Fruit fly (Drosophila melanogaster) whole organism, prepupa: ENCODE results near the gene KdelR.

ENCODE experiments used
- CG10631 ChIP-seq: fragments of 200-800 bp; sonication (Bioruptor generic); optimal IDR thresholded peaks from 2 replicates; lab custom pipeline; 2016; ENCODE audit warnings: missing biosample characterization, missing genetic modification characterization
- CG10669 ChIP-seq: fragments of 200-800 bp; sonication (Bioruptor generic); optimal IDR thresholded peaks from 3 replicates; lab custom pipeline; 2018; ENCODE audit warnings: missing biosample characterization, mild to moderate bottlenecking, missing genetic modification characterization, moderate library complexity
- CG11294 ChIP-seq: fragments of 200-800 bp; sonication (Bioruptor generic); IDR thresholded peaks from 2 replicates; pipeline ENCODE4 v1.3.6; 2022; ENCODE audit warnings: missing biosample characterization, missing genetic modification characterization
- CG11762 ChIP-seq: fragments of 200-800 bp; sonication (Bioruptor generic); optimal IDR thresholded peaks from 3 replicates; lab custom pipeline; 2016; ENCODE audit warnings: missing biosample characterization, missing genetic modification characterization; ENCODE audit not compliant: insufficient read depth
- CG11902 ChIP-seq: fragments of 200-800 bp; sonication (Bioruptor generic); optimal IDR thresholded peaks from 3 replicates; lab custom pipeline; 2016; ENCODE audit warnings: missing biosample characterization, missing genetic modification characterization
- CG15336 ChIP-seq: fragments of 200-800 bp; sonication (Bioruptor generic); IDR thresholded peaks from 2 replicates; pipeline ENCODE4 v1.3.6; 2022; ENCODE audit warnings: missing biosample characterization, missing genetic modification characterization
- CG3032 ChIP-seq: fragments of 200-800 bp; optimal IDR thresholded peaks from 2 replicates; lab custom pipeline; 2019; ENCODE audit warnings: missing biosample characterization, mild to moderate bottlenecking, missing genetic modification characterization, moderate library complexity
- CG34406 ChIP-seq: fragments of 200-800 bp; sonication (Bioruptor generic); optimal IDR thresholded peaks from 3 replicates; lab custom pipeline; 2016; ENCODE audit warnings: missing biosample characterization, missing genetic modification characterization
- CG3919 ChIP-seq: fragments of 200-800 bp; sonication (Bioruptor generic); optimal IDR thresholded peaks from 3 replicates; lab custom pipeline; 2016; ENCODE audit warnings: missing biosample characterization, missing genetic modification characterization
- CG6163 ChIP-seq: fragments of 200-800 bp; sonication (Bioruptor generic); IDR thresholded peaks from 3 replicates; pipeline ENCODE4 v1.3.6; 2022; ENCODE audit warnings: missing biosample characterization, missing genetic modification characterization
- CG6276 ChIP-seq: fragments of 200-800 bp; sonication (Bioruptor generic); optimal IDR thresholded peaks from 2 replicates; lab custom pipeline; 2017; ENCODE audit warnings: missing biosample characterization, mild to moderate bottlenecking, missing genetic modification characterization
- CG6792 ChIP-seq: fragments of 200-800 bp; sonication (Bioruptor generic); optimal IDR thresholded peaks from 3 replicates; lab custom pipeline; 2016; ENCODE audit warnings: missing biosample characterization, missing genetic modification characterization
- CG6808 ChIP-seq: fragments of 200-800 bp; sonication (Bioruptor generic); optimal IDR thresholded peaks from 3 replicates; lab custom pipeline; 2017; ENCODE audit warnings: missing biosample characterization, missing genetic modification characterization, mild to moderate bottlenecking, moderate library complexity, missing genetic modification reagents
- CG6854 ChIP-seq: fragments of 200-800 bp; sonication (Bioruptor generic); optimal IDR thresholded peaks from 2 replicates; lab custom pipeline; 2017; ENCODE audit warnings: missing biosample characterization, mild to moderate bottlenecking, missing genetic modification characterization
- CG7368 ChIP-seq: fragments of 200-800 bp; sonication (Bioruptor generic); optimal IDR thresholded peaks from 3 replicates; lab custom pipeline; 2016; ENCODE audit warnings: missing biosample characterization, missing genetic modification characterization
- CG8119 ChIP-seq: fragments of 200-800 bp; sonication (Bioruptor generic); IDR thresholded peaks from 3 replicates; pipeline ENCODE4 v1.3.6; 2022; ENCODE audit warnings: missing biosample characterization, missing genetic modification characterization
- CG9139 ChIP-seq: fragments of 200-800 bp; sonication (Bioruptor generic); optimal IDR thresholded peaks from 3 replicates; lab custom pipeline; 2017; ENCODE audit warnings: missing biosample characterization, mild to moderate bottlenecking, missing genetic modification characterization
- Eip75B ChIP-seq: fragments of 200-800 bp; sonication (Bioruptor generic); optimal IDR thresholded peaks from 3 replicates; lab custom pipeline; 2016; ENCODE audit warnings: missing biosample characterization, missing genetic modification characterization
- Eip78C ChIP-seq: fragments of 200-800 bp; sonication (Bioruptor generic); peaks from one replicate; lab custom pipeline; 2016; ENCODE audit warnings: missing biosample characterization, missing genetic modification characterization
- Eip93F ChIP-seq: fragments of 200-800 bp; sonication (Bioruptor generic); optimal IDR thresholded peaks from 2 replicates; lab custom pipeline; 2016; ENCODE audit warnings: missing biosample characterization, mild to moderate bottlenecking, missing genetic modification characterization
- Ets21C ChIP-seq: fragments of 200-800 bp; sonication (Bioruptor generic); optimal IDR thresholded peaks from 3 replicates; lab custom pipeline; 2016; ENCODE audit warnings: missing biosample characterization, missing genetic modification characterization
- Ets96B ChIP-seq: fragments of 200-800 bp; optimal IDR thresholded peaks from 2 replicates; lab custom pipeline; 2019; ENCODE audit warnings: missing biosample characterization, mild to moderate bottlenecking, missing genetic modification characterization, moderate library complexity
- Gug ChIP-seq: fragments of 200-800 bp; sonication (Bioruptor generic); IDR thresholded peaks from 2 replicates; pipeline ENCODE4 v1.3.6; 2022; ENCODE audit warnings: missing biosample characterization, missing genetic modification characterization
- Hr38 ChIP-seq: sonication (Bioruptor generic); optimal IDR thresholded peaks from 2 replicates; lab custom pipeline; 2016; ENCODE audit warnings: missing biosample characterization, missing genetic modification characterization
- Hr39 ChIP-seq: fragments of 200-800 bp; sonication (Bioruptor generic); optimal IDR thresholded peaks from 2 replicates; lab custom pipeline; 2016; ENCODE audit warnings: missing biosample characterization, missing genetic modification characterization
- Hr4 ChIP-seq: fragments of 200-800 bp; sonication (Bioruptor generic); optimal IDR thresholded peaks from 3 replicates; lab custom pipeline; 2016; ENCODE audit warnings: missing biosample characterization, missing genetic modification characterization
- Met ChIP-seq: fragments of 200-800 bp; sonication (Bioruptor generic); optimal IDR thresholded peaks from 3 replicates; lab custom pipeline; 2016; ENCODE audit warnings: missing biosample characterization, missing genetic modification characterization
- OdsH ChIP-seq: fragments of 200-800 bp; sonication (Bioruptor generic); optimal IDR thresholded peaks from 3 replicates; lab custom pipeline; 2016; ENCODE audit warnings: missing biosample characterization, missing genetic modification characterization
- Sox102F ChIP-seq: fragments of 200-800 bp; sonication (Bioruptor generic); optimal IDR thresholded peaks from 2 replicates; lab custom pipeline; 2016; ENCODE audit warnings: missing biosample characterization, mild to moderate bottlenecking, missing genetic modification characterization
- Sox15 ChIP-seq: fragments of 200-800 bp; sonication (Bioruptor generic); optimal IDR thresholded peaks from 3 replicates; lab custom pipeline; 2016; ENCODE audit warnings: missing biosample characterization, missing genetic modification characterization
- achi ChIP-seq: fragments of 200-800 bp; sonication (Bioruptor generic); optimal IDR thresholded peaks from 3 replicates; lab custom pipeline; 2016; ENCODE audit warnings: missing biosample characterization, missing genetic modification characterization
- acj6 ChIP-seq: fragments of 200-800 bp; sonication (Bioruptor generic); optimal IDR thresholded peaks from 3 replicates; lab custom pipeline; 2016; ENCODE audit warnings: missing biosample characterization, missing genetic modification characterization
- cyc ChIP-seq: fragments of 200-800 bp; sonication (Bioruptor generic); optimal IDR thresholded peaks from 3 replicates; lab custom pipeline; 2016; ENCODE audit warnings: missing biosample characterization, missing genetic modification characterization
- dac ChIP-seq: fragments of 200-800 bp; sonication (Bioruptor generic); optimal IDR thresholded peaks from 2 replicates; lab custom pipeline; 2017; ENCODE audit warnings: missing biosample characterization, mild to moderate bottlenecking, missing genetic modification characterization
- dsx ChIP-seq: fragments of 200-800 bp; optimal IDR thresholded peaks from 3 replicates; lab custom pipeline; 2019; ENCODE audit warnings: missing biosample characterization, mild to moderate bottlenecking, missing genetic modification characterization, moderate library complexity; ENCODE audit not compliant: poor library complexity, severe bottlenecking
- eg ChIP-seq: fragments of 200-800 bp; sonication (Bioruptor generic); IDR thresholded peaks from 3 replicates; pipeline ENCODE4 v1.3.6; 2022; ENCODE audit warnings: missing biosample characterization, missing genetic modification characterization
- esn ChIP-seq: fragments of 200-800 bp; sonication (Bioruptor generic); optimal IDR thresholded peaks from 2 replicates; lab custom pipeline; 2016; ENCODE audit warnings: missing biosample characterization, mild to moderate bottlenecking, missing genetic modification characterization, moderate library complexity
- fkh ChIP-seq: fragments of 200-800 bp; sonication (Bioruptor generic); optimal IDR thresholded peaks from 3 replicates; lab custom pipeline; 2017; ENCODE audit warnings: missing biosample characterization, mild to moderate bottlenecking, missing genetic modification characterization, moderate library complexity
- lz ChIP-seq: fragments of 200-800 bp; sonication (Bioruptor generic); optimal IDR thresholded peaks from 3 replicates; lab custom pipeline; 2016; ENCODE audit warnings: missing biosample characterization, missing genetic modification characterization
- net ChIP-seq: fragments of 200-800 bp; sonication (Bioruptor generic); optimal IDR thresholded peaks from 3 replicates; lab custom pipeline; 2016; ENCODE audit warnings: missing biosample characterization, missing genetic modification characterization
- pdm3 ChIP-seq: fragments of 200-800 bp; sonication (Bioruptor generic); optimal IDR thresholded peaks from 3 replicates; lab custom pipeline; 2016; ENCODE audit warnings: missing biosample characterization, missing genetic modification characterization
- salr ChIP-seq, 2 experiments: fragments of 200-800 bp; sonication (Bioruptor generic); optimal IDR thresholded peaks; 3 replicates each; lab custom pipeline; 2016 to 2018; ENCODE audit warnings: missing biosample characterization in 2 of 2, missing genetic modification characterization in 2 of 2, mild to moderate bottlenecking in 1 of 2
- spab ChIP-seq: fragments of 200-800 bp; sonication (Bioruptor generic); optimal IDR thresholded peaks from 2 replicates; lab custom pipeline; 2017; ENCODE audit warnings: missing biosample characterization, mild to moderate bottlenecking, missing genetic modification characterization, missing genetic modification reagents
- ss ChIP-seq, 2 experiments: fragments of 200-800 bp; sonication (Bioruptor generic); optimal IDR thresholded peaks; 2 replicates in 1 of 2; 3 replicates in 1 of 2; lab custom pipeline; 2017 to 2018; ENCODE audit warnings: mild to moderate bottlenecking in 2 of 2, missing biosample characterization in 2 of 2, missing genetic modification characterization in 2 of 2, moderate library complexity in 1 of 2
- svp ChIP-seq: fragments of 200-800 bp; sonication (Bioruptor generic); peaks from one replicate; lab custom pipeline; 2016; ENCODE audit warnings: missing biosample characterization, missing genetic modification characterization
- topi ChIP-seq: fragments of 200-800 bp; sonication (Bioruptor generic); optimal IDR thresholded peaks from 3 replicates; lab custom pipeline; 2016; ENCODE audit warnings: missing biosample characterization, missing genetic modification characterization
- vri ChIP-seq: fragments of 200-800 bp; sonication (Bioruptor generic); optimal IDR thresholded peaks from 3 replicates; lab custom pipeline; 2016; ENCODE audit warnings: missing biosample characterization, mild to moderate bottlenecking, missing genetic modification characterization

Gene KdelR

DNA sequence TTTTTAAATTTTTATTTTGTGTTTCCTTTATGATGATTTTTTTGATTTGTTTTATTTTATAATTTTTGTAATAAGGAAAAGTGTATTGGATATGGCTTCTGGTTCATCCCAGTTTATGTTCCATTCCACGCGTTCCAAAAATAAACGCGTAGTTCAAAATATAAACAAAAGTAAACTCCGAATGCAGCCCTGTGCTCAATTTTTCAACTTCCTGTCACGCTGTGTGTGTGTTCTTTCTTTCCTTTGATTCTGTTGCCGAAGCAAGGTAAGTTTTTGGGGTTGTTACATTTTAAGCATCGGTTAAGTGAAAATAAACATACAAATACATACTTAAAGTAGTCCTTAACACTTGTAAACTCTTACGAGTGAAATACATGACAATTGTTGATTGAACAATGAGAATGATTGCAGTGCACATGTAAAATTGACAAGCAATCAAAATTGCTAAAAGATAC is 18.5 kb upstream of the KdelR start, which contains the start of the genes Ip259 and RpS27A (continued):
- no peak for TF ChIP-seq CG6276 (GFP tag; lab: Kevin White, UChicago)
- TF ChIP-seq net (GFP tag; lab: Kevin White, UChicago) = no peak
- no peak for TF ChIP-seq Eip75B (GFP tag; lab: Kevin White, UChicago)
- TF ChIP-seq Hr39 (GFP tag; lab: Kevin White, UChicago) = no peak
- no peak for TF ChIP-seq svp
- TF ChIP-seq CG10669 (GFP tag; lab: Kevin White, UChicago) = peak; percentile 62
- TF ChIP-seq CG11294 (GFP tag; lab: Robert Waterston, UW) = no peak
- no peak for TF ChIP-seq CG7368 (GFP tag; lab: Kevin White, UChicago)
- TF ChIP-seq Gug (GFP tag; lab: Robert Waterston, UW) = 0 out of 2 replicates have a peak, but pooled peaks have one; percentile 19
- TF ChIP-seq CG11762 (GFP tag; lab: Kevin White, UChicago) = peak; percentile 27
- peak; percentile 67 for TF ChIP-seq CG34406 (GFP tag; lab: Kevin White, UChicago)
- peak; percentile 90 for TF ChIP-seq Eip78C (GFP tag; lab: Kevin White, UChicago)
- peak; percentile 61 for TF ChIP-seq CG9139 (GFP tag; lab: Kevin White, UChicago)
- no peak for TF ChIP-seq achi
- peak; percentile 84 for TF ChIP-seq CG6854 (GFP tag; lab: Kevin White, UChicago)
- no peak for TF ChIP-seq Sox102F (GFP tag; lab: Kevin White, UChicago)
- TF ChIP-seq pdm3 (GFP tag; lab: Kevin White, UChicago) = no peak
- no peak for TF ChIP-seq dsx (GFP tag; lab: Kevin White, UChicago)
- TF ChIP-seq eg = no peak
- TF ChIP-seq CG6163 (GFP tag; lab: Robert Waterston, UW) = no peak

DNA sequence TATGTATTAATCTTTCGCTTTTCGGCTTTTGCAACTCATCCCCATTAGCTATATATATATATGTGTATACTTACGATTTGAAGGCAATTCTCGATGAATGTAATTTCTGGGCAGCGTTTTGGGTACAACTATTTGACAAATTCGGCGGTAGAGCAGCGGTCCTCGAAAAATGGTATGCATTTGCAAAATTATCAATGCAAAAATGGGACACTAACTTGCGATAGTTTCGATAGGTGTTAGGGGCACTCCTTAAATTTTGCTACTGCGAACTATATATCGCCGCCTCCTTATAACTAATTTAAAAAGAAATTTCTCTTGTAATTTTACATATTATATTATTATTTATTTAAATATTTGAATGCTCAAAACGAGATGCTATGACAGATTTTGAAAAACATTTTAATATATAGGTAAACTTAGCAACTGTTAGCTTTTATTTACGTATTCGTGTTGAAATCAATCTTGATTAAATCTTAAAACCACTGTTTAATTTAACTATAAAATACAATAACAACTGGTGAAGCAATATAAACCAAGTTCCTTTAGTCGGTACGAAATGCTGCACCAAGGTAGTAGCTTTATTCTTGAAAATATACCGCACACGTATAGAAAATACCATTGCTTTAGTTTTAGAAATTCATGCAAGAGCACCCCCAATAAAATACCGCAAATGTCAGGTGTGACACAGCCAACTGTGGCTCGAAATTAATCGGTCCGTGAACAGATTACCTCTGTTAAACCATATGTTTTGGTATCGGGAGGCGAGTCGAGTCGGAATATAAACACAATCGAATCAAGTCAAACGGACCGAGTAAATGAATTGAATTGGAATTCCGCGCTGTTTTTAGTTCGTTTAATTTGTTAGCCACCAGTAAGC is 13.2 kb upstream of the KdelR start, which contains the start of the genes CG5355 and Klp31E:
Gene CG5355, minus strand, starts transcription at position 213 of the 877 bp plus-strand sequence.
Gene Klp31E, plus strand, starts transcription at position 767 of the 877 bp plus-strand sequence.
- 0 out of 2 replicates have a peak, but pooled peaks have one; percentile 41 for TF ChIP-seq Gug (GFP tag; lab: Robert Waterston, UW)
- TF ChIP-seq CG11902 (GFP tag; lab: Kevin White, UChicago) = no peak
- TF ChIP-seq CG3919 = no peak
- TF ChIP-seq Eip78C (GFP tag; lab: Kevin White, UChicago) = peak; percentile 87
- peak; percentile 59 for TF ChIP-seq lz (GFP tag; lab: Kevin White, UChicago)
- TF ChIP-seq topi (GFP tag; lab: Kevin White, UChicago) = no peak
- TF ChIP-seq spab (GFP tag; lab: Kevin White, UChicago) = no peak
- peak; percentile 59 for TF ChIP-seq Hr39 (GFP tag; lab: Kevin White, UChicago)
- TF ChIP-seq fkh (GFP tag; lab: Kevin White, UChicago) = no peak
- TF ChIP-seq CG6854 (GFP tag; lab: Kevin White, UChicago) = peak; percentile 16
- no peak for TF ChIP-seq CG6808
- peak; percentile 46 for TF ChIP-seq Ets96B (tag; lab: Kevin White, UChicago)
- no peak for TF ChIP-seq CG7368 (GFP tag; lab: Kevin White, UChicago)
- TF ChIP-seq Sox15 (GFP tag; lab: Kevin White, UChicago) = peak; percentile 65
- no peak for TF ChIP-seq Met (GFP tag; lab: Kevin White, UChicago)
- TF ChIP-seq Hr38 (GFP tag; lab: Kevin White, UChicago) = no peak
- TF ChIP-seq esn (GFP tag; lab: Kevin White, UChicago) = peak; percentile 54
- TF ChIP-seq CG6792 = peak; percentile 42
- no peak for TF ChIP-seq vri (GFP tag; lab: Kevin White, UChicago)
- TF ChIP-seq Eip93F (GFP tag; lab: Kevin White, UChicago) = peak; percentile 52
- no peak for TF ChIP-seq salr (GFP tag; optimal IDR thresholded peaks at IDR 0.05; lab: Kevin White, UChicago)
- TF ChIP-seq Sox102F (GFP tag; lab: Kevin White, UChicago) = no peak
- no peak for TF ChIP-seq eg
- TF ChIP-seq CG3032 (tag; lab: Kevin White, UChicago) = peak; percentile 79
- no peak for TF ChIP-seq CG15336 (GFP tag; lab: Robert Waterston, UW)
- TF ChIP-seq ss (GFP tag; optimal IDR thresholded peaks at IDR 0.05; lab: Kevin White, UChicago) = no peak
- peak; percentile 78 for TF ChIP-seq CG10631
- peak; percentile 50 for TF ChIP-seq acj6
- no peak for TF ChIP-seq CG9139 (GFP tag; lab: Kevin White, UChicago)
- TF ChIP-seq Ets21C = peak; percentile 39
- TF ChIP-seq dac = no peak
- TF ChIP-seq Hr4 (GFP tag; lab: Kevin White, UChicago) = no peak
- TF ChIP-seq OdsH (GFP tag; lab: Kevin White, UChicago) = peak; percentile 69
- no peak for TF ChIP-seq dsx (GFP tag; lab: Kevin White, UChicago)
- peak; percentile 47 for TF ChIP-seq cyc (GFP tag; lab: Kevin White, UChicago)
- TF ChIP-seq CG8119 (GFP tag; lab: Robert Waterston, UW) = no peak
